Worm (Caenorhabditis elegans) whole organism, young adult: Measurements from ENCODE around the gene lgc-29.

Experiments
- F22D6.2 ChIP-seq: sonication (generic microtip); optimal IDR thresholded peaks from 2 replicates; lab custom pipeline; 2016; ENCODE audit warnings: mild to moderate bottlenecking, missing genetic modification characterization, missing compliant biosample characterization
- Y67H2A.10 ChIP-seq: fragments of 200-800 bp; sonication (Bioruptor generic); conservative IDR thresholded peaks from 2 replicates; pipeline ENCODE4 v1.3.6; 2022; ENCODE audit warnings: missing genetic modification reagents, missing genetic modification characterization, missing compliant biosample characterization
- akir-1 ChIP-seq: fragments of 200-800 bp; sonication (Bioruptor generic); optimal IDR thresholded peaks from 2 replicates; lab custom pipeline; 2018; ENCODE audit warnings: mild to moderate bottlenecking, missing genetic modification characterization, moderate library complexity, missing compliant biosample characterization
- cebp-1 ChIP-seq, 2 experiments: fragments of 200-800 bp in 1 of 2; sonication (Bioruptor generic) in 1 of 2; sonication (generic microtip) in 1 of 2; IDR thresholded peaks in 1 of 2; optimal IDR thresholded peaks in 1 of 2; 2 replicates each; pipeline versions ENCODE4 v1.3.6 to Lab custom; 2017 to 2022; ENCODE audit warnings: missing compliant biosample characterization in 2 of 2, missing genetic modification characterization in 2 of 2, mild to moderate bottlenecking in 1 of 2, missing genetic modification reagents in 1 of 2, moderate library complexity in 1 of 2
- ceh-100 ChIP-seq: fragments of 200-800 bp; sonication (Bioruptor generic); IDR thresholded peaks from 2 replicates; pipeline ENCODE4 v1.3.6; 2022; ENCODE audit warnings: missing genetic modification reagents, missing genetic modification characterization, missing compliant biosample characterization
- sea-2 ChIP-seq: fragments of 200-800 bp; sonication (Bioruptor generic); IDR thresholded peaks from 2 replicates; pipeline ENCODE4 v1.3.6; 2022; ENCODE audit warnings: missing genetic modification characterization, missing compliant biosample characterization
- snpc-3.4 ChIP-seq: sonication (generic microtip); optimal IDR thresholded peaks from 2 replicates; lab custom pipeline; 2017; ENCODE audit warnings: missing genetic modification characterization, mild to moderate bottlenecking, missing compliant biosample characterization, antibody characterized with exemption, moderate library complexity, missing genotype, missing genetic modification reagents
- snpc-4 ChIP-seq, 5 experiments: fragments of 150-350 bp in 1 of 5; sonication (generic microtip) in 4 of 5; optimal IDR thresholded peaks; 2 replicates each; lab custom pipeline; 2014 to 2018; ENCODE audit warnings: missing genetic modification characterization in 5 of 5, missing biosample characterization in 3 of 5, antibody characterized with exemption in 2 of 5, mild to moderate bottlenecking in 2 of 5, missing compliant biosample characterization in 2 of 5, missing genotype in 2 of 5, moderate library complexity in 2 of 5, missing genetic modification reagents in 1 of 5
- sptf-2 ChIP-seq: fragments of 200-800 bp; sonication (Bioruptor generic); optimal IDR thresholded peaks from 2 replicates; lab custom pipeline; 2018; ENCODE audit warnings: mild to moderate bottlenecking, missing genetic modification characterization, missing compliant biosample characterization
- unc-62 ChIP-seq: fragments of 150-350 bp; optimal IDR thresholded peaks from 2 replicates; lab custom pipeline; 2014; ENCODE audit warnings: missing biosample characterization, missing genetic modification reagents, missing genetic modification characterization

DNA sequence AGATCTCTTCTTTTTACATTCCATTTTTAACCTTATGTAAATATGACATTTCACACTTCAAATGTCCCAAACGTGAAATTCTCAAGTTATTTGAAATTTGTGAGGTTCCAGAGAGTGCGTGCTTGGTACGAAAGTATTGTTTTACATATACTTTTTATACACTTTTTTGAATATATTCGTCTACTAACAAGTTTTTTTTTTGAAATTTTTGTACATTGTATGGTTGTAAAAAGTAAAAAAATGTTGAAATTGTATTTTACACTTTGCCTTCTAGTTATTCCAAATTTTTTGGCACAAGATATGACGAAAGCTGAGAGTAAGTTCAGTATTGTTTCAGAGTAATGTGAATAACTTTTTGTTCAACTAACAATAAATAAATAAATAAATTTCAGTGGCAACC is 4.1 kb upstream of the lgc-29 start, which contains the start of gene lgc-1:
- no peak for TF ChIP-seq cebp-1 (GFP tag; IDR thresholded peaks at IDR 0.05; lab: Robert Waterston, UW)
- TF ChIP-seq cebp-1 (tag; optimal IDR thresholded peaks at IDR 0.05; lab: Kevin White, UChicago): no peak
- no peak for TF ChIP-seq sptf-2 (GFP tag; lab: Kevin White, UChicago)
- TF ChIP-seq unc-62: no peak
- no peak for TF ChIP-seq snpc-4 (GFP tag; optimal IDR thresholded peaks at IDR 0.05; lab: Kevin White, UChicago)
- no peak for TF ChIP-seq snpc-4 (tag; optimal IDR thresholded peaks at IDR 0.05; lab: Kevin White, UChicago)
- TF ChIP-seq ceh-100 (GFP tag; lab: Robert Waterston, UW): no peak
- no peak for TF ChIP-seq Y67H2A.10 (GFP tag; lab: Robert Waterston, UW)
- no peak for TF ChIP-seq F22D6.2
- no peak for TF ChIP-seq akir-1
- no peak for TF ChIP-seq snpc-3.4
- no peak for TF ChIP-seq sea-2 (GFP tag; lab: Robert Waterston, UW)
